3 fruit fly cellular contexts compared by ENCODE assay signal in the genomic region with DNA sequence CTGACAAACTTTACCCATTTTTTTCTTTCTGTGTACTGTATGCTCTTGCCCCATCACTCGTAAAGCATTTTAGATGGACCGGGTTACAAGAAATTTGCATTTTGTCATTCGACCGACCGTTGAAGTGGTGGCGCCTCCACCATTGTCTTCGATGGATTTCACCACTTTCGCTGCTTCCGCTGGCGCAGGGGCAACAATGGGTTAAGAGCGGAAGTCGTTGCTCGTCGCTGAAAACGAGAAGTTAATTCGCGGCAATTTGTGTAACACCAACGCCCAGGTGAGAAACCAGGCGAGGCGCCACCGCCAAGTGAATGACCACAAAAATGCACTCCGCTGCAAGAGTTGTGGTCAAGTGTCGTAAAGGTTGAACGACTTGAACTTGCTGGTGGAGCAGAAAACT.
A peak's percentile ranks its signal among the peaks of the same experiment; 100 is the strongest.
TF ChIP-seq lines count a peak whose summit lies in the region.

No protein-coding gene starts in this region.

- no peak for TF ChIP-seq CTCF in whole organism, embryonic (GFP tag; optimal IDR thresholded peaks at IDR 0.05; lab: Kevin White, UChicago)

TF ChIP-seq in whole organism, embryonic, 481 proteins besides CTCF, POLR2A, EP300 and RAD21:
- no peak for TF ChIP-seq CG43689 (GFP tag; IDR thresholded peaks at IDR 0.05; lab: Robert Waterston, UW)
- no peak for TF ChIP-seq CG10147 (GFP tag; optimal IDR thresholded peaks at IDR 0.05; lab: Kevin White, UChicago)
- peak; percentile 53 for TF ChIP-seq Ets65A (GFP tag; lab: Kevin White, UChicago)
- no peak for TF ChIP-seq CG9797 (GFP tag; optimal IDR thresholded peaks at IDR 0.05; lab: Kevin White, UChicago)
- TF ChIP-seq MESR4 (GFP tag; optimal IDR thresholded peaks at IDR 0.05; lab: Kevin White, UChicago) = no peak
- TF ChIP-seq CG10209 (GFP tag; optimal IDR thresholded peaks at IDR 0.05; lab: Kevin White, UChicago) = no peak
- TF ChIP-seq CG9932 (GFP tag; IDR thresholded peaks at IDR 0.05; lab: Robert Waterston, UW) = no peak
- no peak for TF ChIP-seq Trl (optimal IDR thresholded peaks at IDR 0.05; lab: Kevin White, UChicago)
- no peak for TF ChIP-seq Trl (GFP tag; optimal IDR thresholded peaks at IDR 0.05; lab: Kevin White, UChicago)
- no peak for TF ChIP-seq trh (GFP tag; optimal IDR thresholded peaks at IDR 0.05; lab: Kevin White, UChicago)
- no peak for TF ChIP-seq Fer2 (tag; optimal IDR thresholded peaks at IDR 0.05; lab: Kevin White, UChicago)
- TF ChIP-seq chn (GFP tag; optimal IDR thresholded peaks at IDR 0.05; lab: Kevin White, UChicago) = no peak
- TF ChIP-seq psq (GFP tag; optimal IDR thresholded peaks at IDR 0.05; lab: Kevin White, UChicago) = no peak
- TF ChIP-seq Blimp-1 (GFP tag; optimal IDR thresholded peaks at IDR 0.05; lab: Kevin White, UChicago) = peak; percentile 63
- TF ChIP-seq sens (GFP tag; lab: Kevin White, UChicago) = peak; percentile 71
- no peak for TF ChIP-seq CG31365 (tag; optimal IDR thresholded peaks at IDR 0.05; lab: Kevin White, UChicago)
- no peak for TF ChIP-seq prd (optimal IDR thresholded peaks at IDR 0.05; lab: Kevin White, UChicago)
- TF ChIP-seq prd (GFP tag; IDR thresholded peaks at IDR 0.05; lab: Robert Waterston, UW) = 0 out of 3 replicates have a peak, but pooled peaks have one; percentile 27
- peak; percentile 25; the same call in 1 of the 2 replicates for TF ChIP-seq sisA (GFP tag; IDR thresholded peaks at IDR 0.05; lab: Robert Waterston, UW)

TF ChIP-seq in whole organism, prepupa, 60 proteins besides CTCF, POLR2A, EP300 and RAD21:
- TF ChIP-seq Eip78C (GFP tag; lab: Kevin White, UChicago) (peak; percentile 41), svp (GFP tag; lab: Kevin White, UChicago) (peak; percentile 46), Sox15 (GFP tag; optimal IDR thresholded peaks at IDR 0.05; lab: Kevin White, UChicago) (no peak), CG11294 (GFP tag; IDR thresholded peaks at IDR 0.05; lab: Robert Waterston, UW) (no peak)

TF ChIP-seq in whole organism, pupa, 21 proteins besides CTCF, POLR2A, EP300 and RAD21:
- TF ChIP-seq fd96Ca (GFP tag; IDR thresholded peaks at IDR 0.05; lab: Robert Waterston, UW) (no peak; the same call in 2 of the 3 replicates), CG17806 (tag; optimal IDR thresholded peaks at IDR 0.05; lab: Kevin White, UChicago) (peak; percentile 12)

Comparison
In these comparisons a context has a peak if more than half of its experiments do, and no peak if none do; other contexts are left out.
1. Of the 7 proteins assayed by ChIP-seq in both whole organism, embryonic and whole organism, prepupa: peak only in whole organism, embryonic: Blimp-1; only in whole organism, prepupa: none; in both: none; in neither: 6.